Fruit fly (Drosophila melanogaster) whole organism, wandering third instar larva: ENCODE data around the gene CG11779.

ENCODE experiments used
- Abd-B ChIP-seq: fragments of >200 bp; optimal IDR thresholded peaks from 2 replicates; lab custom pipeline; 2017; ENCODE audit warnings: missing biosample characterization, missing genetic modification characterization
- CG32264 ChIP-seq: fragments of 200-800 bp; sonication (Bioruptor generic); optimal IDR thresholded peaks from 2 replicates; lab custom pipeline; 2016; ENCODE audit warnings: missing biosample characterization, missing genetic modification characterization
- CG9705 ChIP-seq: fragments of 200-800 bp; sonication (Bioruptor generic); optimal IDR thresholded peaks from 2 replicates; lab custom pipeline; 2018; ENCODE audit warnings: missing biosample characterization, mild to moderate bottlenecking, missing genetic modification characterization
- CrebA ChIP-seq: fragments of 200-800 bp; sonication (Bioruptor generic); optimal IDR thresholded peaks from 2 replicates; lab custom pipeline; 2016; ENCODE audit warnings: missing biosample characterization, mild to moderate bottlenecking, missing genetic modification characterization, borderline replicate concordance
- Dfd ChIP-seq: fragments of >200 bp; optimal IDR thresholded peaks from 2 replicates; lab custom pipeline; 2017; ENCODE audit warnings: missing biosample characterization, missing genetic modification characterization
- Dif ChIP-seq: fragments of 200-275, 200-300 bp; sonication (Bioruptor generic); optimal IDR thresholded peaks from 2 replicates; lab custom pipeline; 2018; ENCODE audit warnings: missing biosample characterization, missing genetic modification characterization; ENCODE audit not compliant: partially characterized antibody
- GATAd ChIP-seq: sonication (Bioruptor generic); optimal IDR thresholded peaks from 2 replicates; lab custom pipeline; 2016; ENCODE audit warnings: missing biosample characterization, missing genetic modification characterization
- HLH106 ChIP-seq: fragments of 200-800 bp; optimal IDR thresholded peaks from 3 replicates; lab custom pipeline; 2019; ENCODE audit warnings: missing biosample characterization, mild to moderate bottlenecking, missing genetic modification characterization, moderate library complexity
- Hnf4 ChIP-seq: fragments of 200-800 bp; sonication (Bioruptor generic); optimal IDR thresholded peaks from 2 replicates; lab custom pipeline; 2016; ENCODE audit warnings: missing biosample characterization, mild to moderate bottlenecking, missing genetic modification characterization
- Hr78 ChIP-seq: fragments of >200 bp; optimal IDR thresholded peaks from 2 replicates; lab custom pipeline; 2017; ENCODE audit warnings: missing biosample characterization, missing genetic modification characterization
- Hr83 ChIP-seq: fragments of 200-300 bp; sonication (Bioruptor generic); optimal IDR thresholded peaks from 2 replicates; lab custom pipeline; 2016; ENCODE audit warnings: missing biosample characterization, mild to moderate bottlenecking, missing genetic modification characterization, moderate library complexity; ENCODE audit not compliant: poor library complexity, severe bottlenecking
- Jra ChIP-seq: sonication (Bioruptor generic); optimal IDR thresholded peaks from 2 replicates; lab custom pipeline; 2016; ENCODE audit warnings: missing biosample characterization, missing genetic modification characterization
- Mio ChIP-seq: sonication (Bioruptor generic); optimal IDR thresholded peaks from 2 replicates; lab custom pipeline; 2016; ENCODE audit warnings: missing biosample characterization, missing genetic modification characterization
- Myc ChIP-seq: fragments of >200 bp; optimal IDR thresholded peaks from 2 replicates; lab custom pipeline; 2017
- N ChIP-seq: fragments of >200 bp; optimal IDR thresholded peaks from 2 replicates; lab custom pipeline; 2018; ENCODE audit warnings: missing biosample characterization, missing external identifiers, missing genetic modification characterization
- OdsH ChIP-seq: fragments of 200-800 bp; sonication (Bioruptor generic); optimal IDR thresholded peaks from 2 replicates; lab custom pipeline; 2016; ENCODE audit warnings: missing biosample characterization, mild to moderate bottlenecking, missing genetic modification characterization
- Rel ChIP-seq, 2 experiments: fragments of 200-800 bp; sonication (Bioruptor generic) in 1 of 2; optimal IDR thresholded peaks; 2 replicates in 1 of 2; 3 replicates in 1 of 2; lab custom pipeline; 2016 to 2019; ENCODE audit warnings: mild to moderate bottlenecking in 2 of 2, missing biosample characterization in 2 of 2, missing genetic modification characterization in 2 of 2, moderate library complexity in 1 of 2
- Sp1 ChIP-seq: fragments of 200-800 bp; sonication (Bioruptor generic); optimal IDR thresholded peaks from 3 replicates; lab custom pipeline; 2019; ENCODE audit warnings: missing biosample characterization, mild to moderate bottlenecking, missing genetic modification characterization, moderate library complexity
- Vsx2 ChIP-seq: fragments of 200-300, 225-300 bp; sonication (Bioruptor generic); optimal IDR thresholded peaks from 2 replicates; lab custom pipeline; 2018; ENCODE audit warnings: missing biosample characterization, missing genetic modification characterization; ENCODE audit not compliant: partially characterized antibody
- br ChIP-seq: fragments of 200-800 bp; sonication (Bioruptor generic); optimal IDR thresholded peaks from 2 replicates; lab custom pipeline; 2016; ENCODE audit warnings: missing biosample characterization, missing genetic modification characterization
- brk ChIP-seq: fragments of 200-800 bp; sonication (Bioruptor generic); optimal IDR thresholded peaks from 2 replicates; lab custom pipeline; 2016; ENCODE audit warnings: missing biosample characterization, mild to moderate bottlenecking, missing genetic modification characterization
- dl ChIP-seq, 2 experiments: fragments of 175-275, 200-275 bp in 1 of 2; fragments of 200-275 bp in 1 of 2; sonication (Bioruptor generic); optimal IDR thresholded peaks; lab custom pipeline; 2018; ENCODE audit warnings: mild to moderate bottlenecking in 2 of 2, missing biosample characterization in 2 of 2, missing genetic modification characterization in 2 of 2, moderate library complexity in 2 of 2; ENCODE audit not compliant: partially characterized antibody in 2 of 2, insufficient read depth in 1 of 2
- dmrt93B ChIP-seq: fragments of 200-800 bp; sonication (Bioruptor generic); optimal IDR thresholded peaks from 2 replicates; lab custom pipeline; 2018; ENCODE audit warnings: missing biosample characterization, mild to moderate bottlenecking, missing genetic modification characterization
- dsf ChIP-seq: sonication (Bioruptor generic); optimal IDR thresholded peaks from 2 replicates; lab custom pipeline; 2016; ENCODE audit warnings: missing biosample characterization, missing genetic modification characterization, borderline replicate concordance
- ey ChIP-seq: fragments of 200-800 bp; sonication (Bioruptor generic); optimal IDR thresholded peaks from 2 replicates; lab custom pipeline; 2016; ENCODE audit warnings: missing biosample characterization, missing genetic modification characterization
- foxo ChIP-seq, 2 experiments: fragments of 200-800 bp; sonication (Bioruptor generic); optimal IDR thresholded peaks; 2 replicates in 1 of 2; 3 replicates in 1 of 2; lab custom pipeline; 2016 to 2017; ENCODE audit warnings: missing biosample characterization in 2 of 2, missing genetic modification characterization in 2 of 2
- fru ChIP-seq: fragments of 200-800 bp; sonication (Bioruptor generic); optimal IDR thresholded peaks from 3 replicates; lab custom pipeline; 2016; ENCODE audit warnings: missing biosample characterization, mild to moderate bottlenecking, missing genetic modification characterization
- h ChIP-seq: fragments of 200-800 bp; sonication (Bioruptor generic); optimal IDR thresholded peaks from 3 replicates; lab custom pipeline; 2016; ENCODE audit warnings: missing biosample characterization, mild to moderate bottlenecking, missing genetic modification characterization
- jim ChIP-seq: fragments of 175-275, 200-325 bp; sonication (Bioruptor generic); optimal IDR thresholded peaks from 2 replicates; lab custom pipeline; 2016; ENCODE audit warnings: missing biosample characterization, mild to moderate bottlenecking, missing genetic modification characterization
- lola ChIP-seq: fragments of >200 bp; optimal IDR thresholded peaks from 2 replicates; lab custom pipeline; 2017; ENCODE audit warnings: missing biosample characterization, missing genetic modification characterization
- pan ChIP-seq: fragments of >200 bp; optimal IDR thresholded peaks from 2 replicates; lab custom pipeline; 2017
- psq ChIP-seq: fragments of 200-800 bp; sonication (Bioruptor generic); optimal IDR thresholded peaks from 3 replicates; lab custom pipeline; 2017; ENCODE audit warnings: missing biosample characterization, mild to moderate bottlenecking, missing genetic modification characterization, moderate library complexity
- rgr ChIP-seq: fragments of 200-800 bp; sonication (Bioruptor generic); optimal IDR thresholded peaks from 3 replicates; lab custom pipeline; 2016; ENCODE audit warnings: missing biosample characterization, mild to moderate bottlenecking, missing genetic modification characterization
- sage ChIP-seq: fragments of 200-800 bp; sonication (Bioruptor generic); optimal IDR thresholded peaks from 2 replicates; lab custom pipeline; 2016; ENCODE audit warnings: missing biosample characterization, mild to moderate bottlenecking, missing genetic modification characterization
- sv ChIP-seq: fragments of 200-800 bp; sonication (Bioruptor generic); optimal IDR thresholded peaks from 3 replicates; lab custom pipeline; 2016; ENCODE audit warnings: missing biosample characterization, missing genetic modification characterization
- tai ChIP-seq: sonication (Bioruptor generic); optimal IDR thresholded peaks from 2 replicates; lab custom pipeline; 2016; ENCODE audit warnings: missing biosample characterization, missing genetic modification characterization
- usp ChIP-seq: fragments of >200 bp; optimal IDR thresholded peaks from 2 replicates; lab custom pipeline; 2017; ENCODE audit warnings: missing biosample characterization, missing genetic modification characterization
- woc ChIP-seq: sonication (Bioruptor generic); optimal IDR thresholded peaks from 2 replicates; lab custom pipeline; 2016; ENCODE audit warnings: missing biosample characterization, mild to moderate bottlenecking, missing genetic modification characterization

The CG11779 gene

dm6 chr3R:19132146-19132833 lies 27.4 kb downstream of the CG11779 start, which contains the start of gene Cyp12a5:
Gene Cyp12a5, plus strand, starts transcription at chr3R:19132648.
- TF ChIP-seq foxo (GFP tag; optimal IDR thresholded peaks at IDR 0.05; lab: Kevin White, UChicago) (peak in 1 of 2 experiments; percentile 12), OdsH (peak; percentile 41), h (GFP tag; lab: Kevin White, UChicago) (peak; percentile 29), fru (GFP tag; lab: Kevin White, UChicago) (peak; percentile 24), ey (GFP tag; lab: Kevin White, UChicago) (no peak)
- TF ChIP-seq, all 38 proteins: peak for 4

- TF ChIP-seq CG9705 (GFP tag; lab: Kevin White, UChicago) (no peak), fru (GFP tag; lab: Kevin White, UChicago) (peak; percentile 82), Hr78 (no peak), Sp1 (GFP tag; lab: Kevin White, UChicago) (peak; percentile 59), pan (peak; percentile 34), br (GFP tag; lab: Kevin White, UChicago) (peak; percentile 78), Rel (GFP tag; optimal IDR thresholded peaks at IDR 0.05; lab: Kevin White, UChicago) (no peak), Rel (tag; optimal IDR thresholded peaks at IDR 0.05; lab: Kevin White, UChicago) (no peak), Vsx2 (GFP tag; lab: Kevin White, UChicago) (no peak), HLH106 (tag; lab: Kevin White, UChicago) (peak; percentile 77), Jra (GFP tag; lab: Kevin White, UChicago) (peak; percentile 47), lola (GFP tag; lab: Kevin White, UChicago) (no peak), N (GFP tag; lab: Kevin White, UChicago) (no peak), sv (no peak), CG32264 (GFP tag; lab: Kevin White, UChicago) (peak; percentile 45), Dif (no peak), usp (no peak), Hr83 (GFP tag; lab: Kevin White, UChicago) (no peak), brk (GFP tag; lab: Kevin White, UChicago) (no peak), foxo (GFP tag; optimal IDR thresholded peaks at IDR 0.05; lab: Kevin White, UChicago) (peak in 1 of 2 experiments; percentile 86), tai (GFP tag; lab: Kevin White, UChicago) (no peak), Abd-B (no peak), OdsH (peak; percentile 69), h (GFP tag; lab: Kevin White, UChicago) (peak; percentile 80), Mio (GFP tag; lab: Kevin White, UChicago) (no peak), GATAd (GFP tag; lab: Kevin White, UChicago) (no peak), Hnf4 (GFP tag; lab: Kevin White, UChicago) (no peak), dsf (GFP tag; lab: Kevin White, UChicago) (no peak), Myc (lab: Kevin White, UChicago) (no peak), jim (no peak), rgr (GFP tag; lab: Kevin White, UChicago) (peak; percentile 75), woc (GFP tag; lab: Kevin White, UChicago) (peak; percentile 89), sage (GFP tag; lab: Kevin White, UChicago) (no peak), dl (GFP tag; optimal IDR thresholded peaks at IDR 0.05; lab: Kevin White, UChicago; ENCODE audit: insufficient read depth in 1 of 2, partially characterized antibody in 2 of 2) (no peak), Dfd (GFP tag; lab: Kevin White, UChicago) (peak; percentile 32), dmrt93B (GFP tag; lab: Kevin White, UChicago) (peak; percentile 59), CrebA (peak; percentile 71), psq (peak; percentile 64), ey (GFP tag; lab: Kevin White, UChicago) (peak; percentile 83)
Measured at dm6 chr3R:19118505-19119138, 41.1 kb downstream of the CG11779 start.
